Fruit fly (Drosophila melanogaster): Measurements from ENCODE around the gene hh.

dm6 chr3R:23088252-23088651 is 53.5 kb downstream of the hh start:
- TF ChIP-seq insv (optimal IDR thresholded peaks at IDR 0.05), result no peak
- no peak for TF ChIP-seq ttk (optimal IDR thresholded peaks at IDR 0.05)
- TF ChIP-seq psq (optimal IDR thresholded peaks at IDR 0.05), result no peak
- no peak for TF ChIP-seq h (optimal IDR thresholded peaks at IDR 0.05)
- TF ChIP-seq Sin3A (optimal IDR thresholded peaks at IDR 0.05), result no peak
- no peak for TF ChIP-seq Myc (optimal IDR thresholded peaks at IDR 0.05)

All from Kc167 (cell line).